Worm (Caenorhabditis elegans) whole organism, L3 larva: Measurements from ENCODE around the gene K01D12.7.

Experiments used
- aly-2 ChIP-seq: fragments of 150-350 bp; optimal IDR thresholded peaks from 2 replicates; lab custom pipeline; 2014; ENCODE audit warnings: missing biosample characterization, missing genetic modification characterization
- ceh-16 ChIP-seq: sonication (generic microtip); optimal IDR thresholded peaks from 2 replicates; lab custom pipeline; 2017; ENCODE audit warnings: missing biosample characterization, missing genetic modification characterization
- daf-12 ChIP-seq: fragments of 150-350 bp; optimal IDR thresholded peaks from 2 replicates; lab custom pipeline; 2014; ENCODE audit warnings: missing biosample characterization, missing genetic modification reagents, missing genetic modification characterization
- fos-1 ChIP-seq: fragments of 150-350 bp; optimal IDR thresholded peaks from 2 replicates; lab custom pipeline; 2014; ENCODE audit warnings: missing biosample characterization, missing genetic modification characterization
- hmg-11 ChIP-seq: sonication (generic microtip); optimal IDR thresholded peaks from 2 replicates; lab custom pipeline; 2016; ENCODE audit warnings: missing genetic modification characterization, missing compliant biosample characterization
- lin-39 ChIP-seq: fragments of 150-350 bp; optimal IDR thresholded peaks from 2 replicates; lab custom pipeline; 2018; ENCODE audit warnings: missing biosample characterization, missing genetic modification reagents, missing genetic modification characterization
- nhr-28 ChIP-seq: fragments of 150-350 bp; optimal IDR thresholded peaks from 2 replicates; lab custom pipeline; 2014; ENCODE audit warnings: missing biosample characterization, missing genetic modification characterization
- pqm-1 ChIP-seq: fragments of 150-350 bp; optimal IDR thresholded peaks from 2 replicates; lab custom pipeline; 2017; ENCODE audit warnings: missing biosample characterization, missing genetic modification characterization, inconsistent platforms
- skn-1 ChIP-seq: fragments of 150-350 bp; optimal IDR thresholded peaks from 2 replicates; lab custom pipeline; 2014; ENCODE audit warnings: missing biosample characterization, missing genetic modification characterization
- zag-1 ChIP-seq: fragments of 150-350 bp; optimal IDR thresholded peaks from 2 replicates; lab custom pipeline; 2014; ENCODE audit warnings: missing biosample characterization, missing genetic modification characterization
- ztf-4 ChIP-seq: fragments of 150-350 bp; optimal IDR thresholded peaks from 2 replicates; lab custom pipeline; 2014; ENCODE audit warnings: missing biosample characterization, missing genetic modification characterization

- TF ChIP-seq ztf-4 (tag; lab: Kevin White, UChicago), result no peak
- no peak for TF ChIP-seq zag-1 (tag; lab: Kevin White, UChicago)
- no peak for TF ChIP-seq daf-12 (tag; lab: Kevin White, UChicago)
- no peak for TF ChIP-seq hmg-11 (tag; lab: Kevin White, UChicago)
- no peak for TF ChIP-seq aly-2 (tag; lab: Kevin White, UChicago)
- no peak for TF ChIP-seq nhr-28 (tag; lab: Kevin White, UChicago)
- TF ChIP-seq skn-1 (tag; lab: Kevin White, UChicago), result no peak
- TF ChIP-seq lin-39 (tag; lab: Kevin White, UChicago), result no peak
- no peak for TF ChIP-seq fos-1 (tag; lab: Kevin White, UChicago)
- no peak for TF ChIP-seq pqm-1 (tag; lab: Kevin White, UChicago)
- no peak for TF ChIP-seq ceh-16 (tag; lab: Kevin White, UChicago)
These were observed 16.0 kb upstream of the K01D12.7 start, which contains the start of gene cdr-3 for ce11 chrV:12417277-12417676.
